Worm (Caenorhabditis elegans) whole organism, young adult: ENCODE measurements around the gene col-95.

Experiments
- B0336.3 ChIP-seq: fragments of 200-800 bp; sonication (Bioruptor generic); IDR thresholded peaks from 2 replicates; pipeline ENCODE4 v1.3.6; 2022; ENCODE audit warnings: missing genetic modification characterization, missing compliant biosample characterization
- C06A6.2 ChIP-seq: fragments of 200-800 bp; sonication (Bioruptor generic); conservative IDR thresholded peaks from 2 replicates; pipeline ENCODE4 v1.3.6; 2022; ENCODE audit warnings: missing genetic modification characterization, missing compliant biosample characterization
- F10E7.11 ChIP-seq: sonication (generic microtip); optimal IDR thresholded peaks from 2 replicates; lab custom pipeline; 2017; ENCODE audit warnings: mild to moderate bottlenecking, missing genetic modification characterization, moderate library complexity, missing compliant biosample characterization
- F37B4.10 ChIP-seq: fragments of 200-800 bp; sonication (Bioruptor generic); IDR thresholded peaks from 2 replicates; pipeline ENCODE4 v1.3.6; 2022; ENCODE audit warnings: missing genetic modification characterization, missing compliant biosample characterization
- F49E8.2 ChIP-seq: sonication (generic microtip); optimal IDR thresholded peaks from 3 replicates; lab custom pipeline; 2017; ENCODE audit warnings: missing genetic modification characterization, mild to moderate bottlenecking, missing compliant biosample characterization, antibody characterized with exemption, moderate library complexity; ENCODE audit not compliant: insufficient read depth
- F57A8.1 ChIP-seq: fragments of 200-800 bp; sonication (Bioruptor generic); optimal IDR thresholded peaks from 2 replicates; lab custom pipeline; 2018; ENCODE audit warnings: mild to moderate bottlenecking, missing genetic modification characterization, moderate library complexity, missing compliant biosample characterization
- K11D2.4 ChIP-seq: fragments of 200-800 bp; sonication (Bioruptor generic); IDR thresholded peaks from 2 replicates; pipeline ENCODE4 v1.3.6; 2022; ENCODE audit warnings: missing genetic modification reagents, missing genetic modification characterization, missing compliant biosample characterization
- T07F8.4 ChIP-seq: sonication (generic microtip); optimal IDR thresholded peaks from 2 replicates; lab custom pipeline; 2016; ENCODE audit warnings: mild to moderate bottlenecking, missing genetic modification characterization, moderate library complexity, missing compliant biosample characterization
- Y53G8AR.9 ChIP-seq: fragments of 200-800 bp; sonication (Bioruptor generic); conservative IDR thresholded peaks from 2 replicates; pipeline ENCODE4 v1.3.6; 2022; ENCODE audit warnings: missing genetic modification reagents, missing genetic modification characterization, missing compliant biosample characterization
- Y67H2A.10 ChIP-seq: fragments of 200-800 bp; sonication (Bioruptor generic); conservative IDR thresholded peaks from 2 replicates; pipeline ENCODE4 v1.3.6; 2022; ENCODE audit warnings: missing genetic modification reagents, missing genetic modification characterization, missing compliant biosample characterization
- Y79H2A.3 ChIP-seq: fragments of 200-800 bp; sonication (Bioruptor generic); conservative IDR thresholded peaks from 2 replicates; pipeline ENCODE4 v1.3.6; 2022; ENCODE audit warnings: missing genetic modification reagents, missing genetic modification characterization, missing compliant biosample characterization
- akir-1 ChIP-seq: fragments of 200-800 bp; sonication (Bioruptor generic); optimal IDR thresholded peaks from 2 replicates; lab custom pipeline; 2018; ENCODE audit warnings: mild to moderate bottlenecking, missing genetic modification characterization, moderate library complexity, missing compliant biosample characterization
- ama-1 ChIP-seq, 3 experiments: fragments of 150-350 bp in 1 of 3; sonication (generic microtip) in 2 of 3; optimal IDR thresholded peaks; 2 replicates each; lab custom pipeline; 2014 to 2018; ENCODE audit warnings: missing biosample characterization in 2 of 3, missing genetic modification characterization in 2 of 3, missing genetic modification reagents in 2 of 3
- aptf-2 ChIP-seq: fragments of 200-800 bp; sonication (Bioruptor generic); conservative IDR thresholded peaks from 2 replicates; pipeline ENCODE4 v1.3.6; 2022; ENCODE audit warnings: missing genetic modification reagents, missing genetic modification characterization, missing compliant biosample characterization
- attf-3 ChIP-seq: fragments of 200-800 bp; sonication (Bioruptor generic); conservative IDR thresholded peaks from 2 replicates; pipeline ENCODE4 v1.3.6; 2022; ENCODE audit warnings: missing genetic modification reagents, missing genetic modification characterization, missing compliant biosample characterization
- ccch-3 ChIP-seq: fragments of 200-800 bp; sonication (Bioruptor generic); optimal IDR thresholded peaks from 2 replicates; lab custom pipeline; 2018; ENCODE audit warnings: mild to moderate bottlenecking, missing genetic modification characterization, missing compliant biosample characterization
- ceh-40 ChIP-seq: fragments of 200-800 bp; sonication (Bioruptor generic); IDR thresholded peaks from 2 replicates; pipeline ENCODE4 v1.3.6; 2022; ENCODE audit warnings: missing genetic modification characterization, missing compliant biosample characterization
- ceh-58 ChIP-seq: fragments of 200-800 bp; sonication (Bioruptor generic); IDR thresholded peaks from 2 replicates; pipeline ENCODE4 v1.3.6; 2022; ENCODE audit warnings: missing genetic modification characterization, missing compliant biosample characterization
- ceh-79 ChIP-seq: sonication (generic microtip); optimal IDR thresholded peaks from 2 replicates; lab custom pipeline; 2017; ENCODE audit warnings: mild to moderate bottlenecking, missing genetic modification characterization, missing compliant biosample characterization
- die-1 ChIP-seq: sonication (generic microtip); optimal IDR thresholded peaks from 2 replicates; lab custom pipeline; 2016; ENCODE audit warnings: missing genotype, mild to moderate bottlenecking, missing genetic modification characterization, missing compliant biosample characterization
- dpff-1 ChIP-seq: sonication (generic microtip); optimal IDR thresholded peaks from 2 replicates; lab custom pipeline; 2017; ENCODE audit warnings: mild to moderate bottlenecking, missing genetic modification characterization, missing compliant biosample characterization
- egrh-3 ChIP-seq: fragments of 200-800 bp; sonication (Bioruptor generic); IDR thresholded peaks from 2 replicates; pipeline ENCODE4 v1.3.6; 2022; ENCODE audit warnings: missing genetic modification reagents, missing genetic modification characterization, missing compliant biosample characterization
- ekl-4 ChIP-seq: fragments of 200-800 bp; sonication (Bioruptor generic); IDR thresholded peaks from 2 replicates; pipeline ENCODE4 v1.3.6; 2022; ENCODE audit warnings: missing genetic modification reagents, missing genetic modification characterization, missing compliant biosample characterization
- fkh-3 ChIP-seq: sonication (generic microtip); optimal IDR thresholded peaks from 2 replicates; lab custom pipeline; 2016; ENCODE audit warnings: mild to moderate bottlenecking, missing genetic modification characterization, missing compliant biosample characterization
- him-1 ChIP-seq: sonication (generic microtip); optimal IDR thresholded peaks from 2 replicates; lab custom pipeline; 2016; ENCODE audit warnings: missing genotype, missing genetic modification reagents, missing genetic modification characterization, missing compliant biosample characterization
- let-607 ChIP-seq, 2 experiments: fragments of 200-800 bp in 1 of 2; sonication (Bioruptor generic) in 1 of 2; sonication (generic microtip) in 1 of 2; optimal IDR thresholded peaks; 2 replicates each; lab custom pipeline; 2016 to 2018; ENCODE audit warnings: mild to moderate bottlenecking in 2 of 2, missing compliant biosample characterization in 2 of 2, missing genetic modification characterization in 2 of 2, moderate library complexity in 2 of 2, missing genotype in 1 of 2
- lin-26 ChIP-seq: fragments of 200-800 bp; sonication (Bioruptor generic); IDR thresholded peaks from 2 replicates; pipeline ENCODE4 v1.3.6; 2022; ENCODE audit warnings: missing genetic modification reagents, missing genetic modification characterization, missing compliant biosample characterization
- lin-40 ChIP-seq: sonication (generic microtip); optimal IDR thresholded peaks from 2 replicates; lab custom pipeline; 2016; ENCODE audit warnings: missing genetic modification characterization, mild to moderate bottlenecking, missing compliant biosample characterization, missing genotype, missing genetic modification reagents
- lin-54 ChIP-seq: fragments of 200-800 bp; sonication (Bioruptor generic); optimal IDR thresholded peaks from 2 replicates; lab custom pipeline; 2018; ENCODE audit warnings: mild to moderate bottlenecking, missing genetic modification characterization, missing compliant biosample characterization
- madf-6 ChIP-seq: fragments of 200-800 bp; sonication (Bioruptor generic); IDR thresholded peaks from 2 replicates; pipeline ENCODE4 v1.3.6; 2022; ENCODE audit warnings: missing genetic modification reagents, missing genetic modification characterization, missing compliant biosample characterization
- mel-28 ChIP-seq: sonication (generic microtip); optimal IDR thresholded peaks from 2 replicates; lab custom pipeline; 2016; ENCODE audit warnings: borderline replicate concordance, mild to moderate bottlenecking, missing genetic modification characterization, missing compliant biosample characterization
- mes-4 ChIP-seq: sonication (generic microtip); optimal IDR thresholded peaks from 2 replicates; lab custom pipeline; 2016; ENCODE audit warnings: missing genotype, missing genetic modification characterization, missing compliant biosample characterization
- mxl-1 ChIP-seq: sonication (generic microtip); optimal IDR thresholded peaks from 2 replicates; lab custom pipeline; 2016; ENCODE audit warnings: missing genetic modification characterization, missing compliant biosample characterization
- nfya-1 ChIP-seq: sonication (generic microtip); optimal IDR thresholded peaks from 2 replicates; lab custom pipeline; 2017; ENCODE audit warnings: antibody characterized with exemption, missing compliant biosample characterization, missing genetic modification characterization, borderline replicate concordance; ENCODE audit not compliant: insufficient read depth
- nhr-120 ChIP-seq: fragments of 200-800 bp; sonication (Bioruptor generic); IDR thresholded peaks from 2 replicates; pipeline ENCODE4 v1.3.6; 2022; ENCODE audit warnings: missing genetic modification characterization, missing compliant biosample characterization
- nhr-27 ChIP-seq: fragments of 200-800 bp; sonication (Bioruptor generic); optimal IDR thresholded peaks from 2 replicates; lab custom pipeline; 2018; ENCODE audit warnings: mild to moderate bottlenecking, missing genetic modification characterization, moderate library complexity, missing compliant biosample characterization
- nhr-90 ChIP-seq: sonication (generic microtip); optimal IDR thresholded peaks from 2 replicates; lab custom pipeline; 2016; ENCODE audit warnings: missing genotype, mild to moderate bottlenecking, missing genetic modification characterization, missing compliant biosample characterization
- pbrm-1 ChIP-seq: fragments of 200-800 bp; sonication (Bioruptor generic); IDR thresholded peaks from 2 replicates; pipeline ENCODE4 v1.3.6; 2022; ENCODE audit warnings: missing genetic modification reagents, missing genetic modification characterization, missing compliant biosample characterization
- rec-8 ChIP-seq, 2 experiments: sonication (generic microtip); optimal IDR thresholded peaks; 2 replicates each; lab custom pipeline; 2016; ENCODE audit warnings: mild to moderate bottlenecking in 2 of 2, missing genetic modification characterization in 2 of 2, missing genetic modification reagents in 2 of 2, missing genotype in 2 of 2, missing biosample characterization in 1 of 2, missing compliant biosample characterization in 1 of 2, moderate library complexity in 1 of 2
- rpc-1 ChIP-seq, 2 experiments: fragments of 150-350 bp in 1 of 2; sonication (generic microtip) in 1 of 2; optimal IDR thresholded peaks; 2 replicates each; lab custom pipeline; 2014 to 2018; ENCODE audit warnings: missing biosample characterization in 1 of 2, missing genetic modification characterization in 1 of 2, missing genetic modification reagents in 1 of 2, missing genotype in 1 of 2
- sdz-38 ChIP-seq: sonication (generic microtip); optimal IDR thresholded peaks from 2 replicates; lab custom pipeline; 2016; ENCODE audit warnings: missing genotype, missing genetic modification characterization, missing compliant biosample characterization
- sptf-2 ChIP-seq: fragments of 200-800 bp; sonication (Bioruptor generic); optimal IDR thresholded peaks from 2 replicates; lab custom pipeline; 2018; ENCODE audit warnings: mild to moderate bottlenecking, missing genetic modification characterization, missing compliant biosample characterization
- unc-130 ChIP-seq: sonication (generic microtip); optimal IDR thresholded peaks from 2 replicates; lab custom pipeline; 2016; ENCODE audit warnings: missing genetic modification reagents, missing genetic modification characterization, missing compliant biosample characterization
- unc-62 ChIP-seq: fragments of 150-350 bp; optimal IDR thresholded peaks from 2 replicates; lab custom pipeline; 2014; ENCODE audit warnings: missing biosample characterization, missing genetic modification reagents, missing genetic modification characterization
- zim-3 ChIP-seq: sonication (generic microtip); optimal IDR thresholded peaks from 2 replicates; lab custom pipeline; 2017; ENCODE audit warnings: mild to moderate bottlenecking, missing genetic modification characterization, moderate library complexity, missing compliant biosample characterization
- ztf-22 ChIP-seq: fragments of 200-800 bp; sonication (Bioruptor generic); optimal IDR thresholded peaks from 2 replicates; lab custom pipeline; 2018; ENCODE audit warnings: mild to moderate bottlenecking, missing genetic modification characterization, moderate library complexity, missing compliant biosample characterization
- ztf-26 ChIP-seq: sonication (generic microtip); optimal IDR thresholded peaks from 2 replicates; lab custom pipeline; 2017; ENCODE audit warnings: missing genetic modification characterization, missing compliant biosample characterization
- ztf-28 ChIP-seq: fragments of 200-800 bp; sonication (Bioruptor generic); IDR thresholded peaks from 2 replicates; pipeline ENCODE4 v1.3.6; 2022; ENCODE audit warnings: missing genetic modification reagents, missing genetic modification characterization, missing compliant biosample characterization
- ztf-6 ChIP-seq: fragments of 200-800 bp; sonication (Bioruptor generic); IDR thresholded peaks from 2 replicates; pipeline ENCODE4 v1.3.6; 2022; ENCODE audit warnings: missing genetic modification reagents, missing genetic modification characterization, missing compliant biosample characterization

The col-95 gene

DNA sequence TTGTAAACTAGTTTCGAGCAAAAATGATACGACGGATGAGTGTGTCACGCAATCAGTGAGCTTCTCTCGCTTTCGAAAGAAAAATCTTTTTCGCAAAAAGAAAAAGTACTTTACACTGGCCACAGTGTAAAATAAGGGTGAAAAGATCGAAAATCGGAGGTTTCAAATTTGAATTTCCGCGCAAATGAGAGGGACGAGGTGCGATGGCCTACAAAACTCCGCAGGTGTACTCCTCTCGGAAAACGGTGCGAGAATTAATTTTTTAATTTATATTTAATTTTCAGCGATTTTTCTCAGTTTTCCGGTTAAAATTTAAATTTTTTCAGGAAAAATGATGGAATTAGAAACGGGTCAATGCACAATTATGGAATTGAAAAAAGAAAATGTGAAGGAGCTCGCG, 42.9 kb downstream of the col-95 start, which contains the start of gene mrt-2 (continued):
- no peak for TF ChIP-seq rpc-1 (optimal IDR thresholded peaks at IDR 0.05; lab: Kevin White, UChicago)
- no peak for TF ChIP-seq rpc-1 (tag; optimal IDR thresholded peaks at IDR 0.05; lab: Kevin White, UChicago)
- TF ChIP-seq F37B4.10 (GFP tag; lab: Robert Waterston, UW), result no peak
- no peak for TF ChIP-seq ekl-4
- TF ChIP-seq B0336.3 (GFP tag; lab: Robert Waterston, UW), result peak; percentile 22; the same call in 1 of the 2 replicates
- peak; percentile 78 for TF ChIP-seq lin-40 (tag; lab: Kevin White, UChicago)
- no peak for TF ChIP-seq egrh-3 (GFP tag; lab: Robert Waterston, UW)
- no peak; the same call in 1 of the 2 replicates for TF ChIP-seq Y67H2A.10
- no peak for TF ChIP-seq nhr-27 (tag; lab: Kevin White, UChicago)
- no peak for TF ChIP-seq nfya-1 (tag; lab: Kevin White, UChicago)
- TF ChIP-seq Y79H2A.3 (GFP tag; lab: Robert Waterston, UW), result no peak
- peak; percentile 32 for TF ChIP-seq him-1 (tag; lab: Kevin White, UChicago)
- no peak for TF ChIP-seq C06A6.2 (GFP tag; lab: Robert Waterston, UW)
- no peak for TF ChIP-seq mes-4 (tag; lab: Kevin White, UChicago)
- no peak for TF ChIP-seq zim-3
- no peak for TF ChIP-seq fkh-3 (tag; lab: Kevin White, UChicago)
- no peak for TF ChIP-seq nhr-90
- TF ChIP-seq attf-3, result no peak
- TF ChIP-seq madf-6 (GFP tag; lab: Robert Waterston, UW), result peak; percentile 67
- no peak for TF ChIP-seq F57A8.1 (GFP tag; lab: Kevin White, UChicago)
- no peak for TF ChIP-seq lin-26 (GFP tag; lab: Robert Waterston, UW)
- TF ChIP-seq dpff-1 (tag; lab: Kevin White, UChicago), result no peak
- peak in 1 of 2 experiments; percentile 46 for TF ChIP-seq let-607 (tag; optimal IDR thresholded peaks at IDR 0.05; lab: Kevin White, UChicago)
- TF ChIP-seq ama-1 (optimal IDR thresholded peaks at IDR 0.05; lab: Kevin White, UChicago), result no peak
- TF ChIP-seq ama-1 (GFP tag; optimal IDR thresholded peaks at IDR 0.05; lab: Kevin White, UChicago), result no peak
- TF ChIP-seq ceh-40, result no peak
- no peak for TF ChIP-seq F49E8.2 (tag; lab: Kevin White, UChicago)
- TF ChIP-seq ztf-6 (GFP tag; lab: Robert Waterston, UW), result no peak
- peak in 1 of 2 experiments; percentile 18 for TF ChIP-seq rec-8 (tag; optimal IDR thresholded peaks at IDR 0.05; lab: Kevin White, UChicago)
- no peak for TF ChIP-seq ccch-3 (GFP tag; lab: Kevin White, UChicago)
- no peak for TF ChIP-seq ceh-58 (GFP tag; lab: Robert Waterston, UW)
- no peak for TF ChIP-seq ztf-26 (tag; lab: Kevin White, UChicago)
- no peak for TF ChIP-seq unc-62 (GFP tag; lab: Kevin White, UChicago)
- TF ChIP-seq akir-1 (GFP tag; lab: Kevin White, UChicago), result no peak
- peak; percentile 73 for TF ChIP-seq unc-130 (GFP tag; lab: Kevin White, UChicago)
- TF ChIP-seq ceh-79 (tag; lab: Kevin White, UChicago), result no peak
- no peak for TF ChIP-seq aptf-2
- no peak for TF ChIP-seq T07F8.4 (tag; lab: Kevin White, UChicago)
- no peak for TF ChIP-seq die-1
- TF ChIP-seq F10E7.11 (tag; lab: Kevin White, UChicago), result no peak
- no peak for TF ChIP-seq mxl-1
- TF ChIP-seq Y53G8AR.9 (GFP tag; lab: Robert Waterston, UW), result no peak
- TF ChIP-seq ztf-28 (GFP tag; lab: Robert Waterston, UW), result no peak
- TF ChIP-seq mel-28 (tag; lab: Kevin White, UChicago), result no peak
- no peak for TF ChIP-seq K11D2.4 (GFP tag; lab: Robert Waterston, UW)
- TF ChIP-seq nhr-120, result no peak
- TF ChIP-seq pbrm-1 (GFP tag; lab: Robert Waterston, UW), result no peak
- TF ChIP-seq sdz-38 (tag; lab: Kevin White, UChicago), result no peak
- TF ChIP-seq sptf-2 (GFP tag; lab: Kevin White, UChicago), result no peak
- no peak for TF ChIP-seq ztf-22 (GFP tag; lab: Kevin White, UChicago)
- peak; percentile 91 for TF ChIP-seq lin-54 (GFP tag; lab: Kevin White, UChicago)
